Worm (Caenorhabditis elegans) whole organism, L4 larva: ENCODE results near the gene clec-136.
A peak's percentile ranks its signal among the peaks of the same experiment; 100 is the strongest.

Experiments used
- R02D3.7 ChIP-seq: fragments of 150-350 bp; sonication (generic microtip); optimal IDR thresholded peaks from 3 replicates; lab custom pipeline; 2014; ENCODE audit warnings: missing biosample characterization, missing genetic modification characterization
- ZK546.5 ChIP-seq, 2 experiments: sonication (generic microtip); optimal IDR thresholded peaks; 2 replicates each; lab custom pipeline; 2017; ENCODE audit warnings: missing biosample characterization in 2 of 2, missing genetic modification characterization in 2 of 2
- ceh-82 ChIP-seq: sonication (generic microtip); optimal IDR thresholded peaks from 2 replicates; lab custom pipeline; 2017; ENCODE audit warnings: missing biosample characterization, missing genetic modification characterization
- dpl-1 ChIP-seq: fragments of 150-350 bp; optimal IDR thresholded peaks from 2 replicates; lab custom pipeline; 2014; ENCODE audit warnings: missing biosample characterization, missing genetic modification reagents, missing genetic modification characterization
- fkh-10 ChIP-seq: fragments of 150-350 bp; optimal IDR thresholded peaks from 2 replicates; lab custom pipeline; 2014; ENCODE audit warnings: missing biosample characterization, missing genetic modification reagents, missing genetic modification characterization
- fos-1 ChIP-seq: fragments of 150-350 bp; optimal IDR thresholded peaks from 2 replicates; lab custom pipeline; 2014; ENCODE audit warnings: missing biosample characterization, missing genetic modification characterization
- jun-1 ChIP-seq: fragments of 150-350 bp; optimal IDR thresholded peaks from 2 replicates; lab custom pipeline; 2014; ENCODE audit warnings: missing biosample characterization, missing genetic modification reagents, missing genetic modification characterization
- lin-15B ChIP-seq: fragments of 150-350 bp; sonication (generic microtip); optimal IDR thresholded peaks from 3 replicates; lab custom pipeline; 2014; ENCODE audit warnings: missing biosample characterization, missing genetic modification characterization
- lsy-2 ChIP-seq, 2 experiments: fragments of 150-350 bp in 1 of 2; sonication (generic microtip) in 1 of 2; optimal IDR thresholded peaks; 2 replicates each; lab custom pipeline; 2014 to 2017; ENCODE audit warnings: missing biosample characterization in 2 of 2, missing genetic modification characterization in 2 of 2
- nhr-237 ChIP-seq: sonication (generic microtip); optimal IDR thresholded peaks from 2 replicates; lab custom pipeline; 2017; ENCODE audit warnings: missing biosample characterization, missing genetic modification characterization
- unc-130 ChIP-seq: sonication (generic microtip); optimal IDR thresholded peaks from 2 replicates; lab custom pipeline; 2016; ENCODE audit warnings: missing genetic modification reagents, missing genetic modification characterization, missing compliant biosample characterization
- zip-11 ChIP-seq: fragments of 200-800 bp; sonication (Bioruptor generic); IDR thresholded peaks from 2 replicates; pipeline ENCODE4 v1.3.6; 2022; ENCODE audit warnings: missing genetic modification characterization, missing compliant biosample characterization
- ztf-11 ChIP-seq: fragments of 150-350 bp; optimal IDR thresholded peaks from 2 replicates; lab custom pipeline; 2014; ENCODE audit warnings: missing biosample characterization, missing genetic modification characterization

DNA sequence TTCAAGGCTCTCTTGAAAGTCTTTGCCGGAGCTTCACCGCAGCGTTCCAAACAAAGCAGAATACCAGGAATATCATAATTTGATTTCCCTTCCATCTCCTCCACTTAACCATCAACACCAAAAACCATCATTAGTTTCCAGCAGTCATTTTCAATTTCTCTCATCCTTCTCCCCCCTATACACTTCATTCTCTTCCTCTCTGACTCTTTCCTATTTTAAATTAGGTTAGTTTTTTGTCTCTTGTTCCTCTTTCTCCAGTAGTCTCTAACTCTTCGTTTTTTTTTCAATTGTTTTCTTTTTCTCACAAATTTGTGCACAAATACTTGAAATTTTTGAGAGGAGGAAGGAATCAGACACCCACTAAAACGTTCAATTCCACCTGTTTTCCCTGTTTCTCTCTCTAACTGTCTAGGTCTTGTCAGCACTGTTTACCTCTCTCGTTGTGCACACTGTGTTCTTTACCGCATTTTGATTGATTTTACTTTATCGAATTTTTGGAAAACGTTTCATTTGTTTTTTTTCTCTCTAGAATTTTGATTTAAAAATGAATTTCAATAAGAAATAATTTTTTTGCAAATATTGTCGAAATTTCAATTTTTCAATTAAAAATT, 9.6 kb downstream of the clec-136 start:
- TF ChIP-seq lin-15B (tag; lab: Kevin White, UChicago) (no peak), fos-1 (tag; lab: Kevin White, UChicago) (no peak), R02D3.7 (no peak), lsy-2 (tag; optimal IDR thresholded peaks at IDR 0.05; lab: Kevin White, UChicago) (no peak), ZK546.5 (tag; optimal IDR thresholded peaks at IDR 0.05; lab: Kevin White, UChicago) (no peak), dpl-1 (no peak), zip-11 (GFP tag; lab: Robert Waterston, UW) (no peak), nhr-237 (tag; lab: Kevin White, UChicago) (no peak), ceh-82 (tag; lab: Kevin White, UChicago) (no peak), unc-130 (GFP tag; lab: Kevin White, UChicago) (no peak), ztf-11 (no peak), jun-1 (no peak), fkh-10 (GFP tag; lab: Kevin White, UChicago) (peak; percentile 76)
